Fruit fly (Drosophila melanogaster): ENCODE results near the gene mus201.

Gene mus201

DNA sequence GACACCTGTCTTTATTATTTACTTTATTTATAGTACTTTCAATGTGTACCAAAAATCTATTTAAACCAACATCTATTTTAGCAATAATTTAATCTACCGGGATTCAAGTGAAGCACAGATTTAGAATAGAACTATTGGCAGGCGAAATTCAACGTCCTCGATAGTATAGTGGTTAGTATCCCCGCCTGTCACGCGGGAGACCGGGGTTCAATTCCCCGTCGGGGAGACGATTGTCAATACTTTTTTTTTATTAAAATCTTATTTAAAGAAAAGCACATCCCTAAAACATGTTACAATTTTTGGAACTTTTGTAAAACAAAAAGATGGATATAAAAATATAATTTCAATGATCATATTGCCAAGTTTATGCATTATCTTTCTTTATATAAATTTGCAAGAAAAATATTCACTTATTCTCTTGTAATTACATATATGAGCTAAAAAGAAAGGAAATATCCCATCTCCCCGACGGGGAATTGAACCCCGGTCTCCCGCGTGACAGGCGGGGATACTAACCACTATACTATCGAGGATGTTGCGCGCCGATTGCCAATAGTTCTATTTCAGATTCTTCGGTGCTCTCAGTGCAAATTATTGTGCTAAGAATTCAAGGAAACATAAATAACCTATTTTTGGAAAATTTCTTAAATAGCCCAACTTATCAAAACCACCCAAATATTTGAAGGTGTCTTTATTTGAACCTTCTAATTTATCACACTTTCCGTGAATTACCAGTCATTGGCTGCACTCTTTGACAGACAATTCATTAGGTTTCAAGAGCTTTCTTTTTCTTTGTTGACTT lies 43.9 kb downstream of the mus201 start, which contains the start of gene CG43796:
TSS of gene CG43796 (plus strand) at position 752 of the 802 bp plus-strand sequence.
- TF ChIP-seq Dll (optimal IDR thresholded peaks at IDR 0.05): no peak
- TF ChIP-seq CG8478 (optimal IDR thresholded peaks at IDR 0.05): no peak
- TF ChIP-seq EcR (GFP tag; optimal IDR thresholded peaks at IDR 0.05): no peak
- TF ChIP-seq psq (optimal IDR thresholded peaks at IDR 0.05): no peak
- TF ChIP-seq pan (optimal IDR thresholded peaks at IDR 0.05): no peak
- TF ChIP-seq usp (GFP tag; optimal IDR thresholded peaks at IDR 0.05): no peak

dm6 chr2L:8485562-8485961 lies 47.6 kb downstream of the mus201 start:
- TF ChIP-seq pan (optimal IDR thresholded peaks at IDR 0.05): no peak

DNA sequence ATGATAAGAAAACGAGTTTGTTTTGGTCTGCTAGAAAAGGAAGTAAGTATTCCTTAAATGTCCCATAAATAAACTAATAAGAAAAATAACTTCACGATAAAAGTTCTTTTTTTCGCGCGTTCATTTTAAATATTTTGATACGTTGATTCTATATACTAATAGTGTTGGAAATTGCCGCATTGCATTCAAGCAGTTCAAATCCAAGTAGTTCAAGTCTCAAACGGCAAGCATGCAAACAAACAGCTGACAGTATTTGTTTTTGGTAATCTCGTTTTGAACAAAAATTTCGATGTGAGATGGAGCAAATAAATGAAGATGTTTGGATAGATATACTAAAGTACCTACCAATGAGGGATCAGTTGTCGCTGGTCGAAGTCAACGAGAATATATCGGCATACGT lies 50.8 kb downstream of the mus201 start, which contains the start of gene CG13088:
TSS of gene CG13088 (plus strand) at position 247 of the 400 bp plus-strand sequence.
- TF ChIP-seq usp (GFP tag; optimal IDR thresholded peaks at IDR 0.05) (no peak), EcR (GFP tag; optimal IDR thresholded peaks at IDR 0.05) (no peak), psq (optimal IDR thresholded peaks at IDR 0.05) (no peak), pan (optimal IDR thresholded peaks at IDR 0.05) (no peak), CG8478 (optimal IDR thresholded peaks at IDR 0.05) (no peak), Dll (optimal IDR thresholded peaks at IDR 0.05) (no peak)

dm6 chr2L:8490439-8490838 lies 52.5 kb downstream of the mus201 start, which contains the start of gene CG43400:
Gene CG43400 (plus strand): TSS chr2L:8490739.
- TF ChIP-seq pan (optimal IDR thresholded peaks at IDR 0.05): no peak
